Fruit fly (Drosophila melanogaster) whole organism, embryonic: ENCODE measurements around the gene Dhps.

Experiments used
- B-H2 ChIP-seq: fragments of 200-800 bp; sonication (Bioruptor generic); optimal IDR thresholded peaks from 2 replicates; lab custom pipeline; 2018; ENCODE audit warnings: missing biosample characterization, mild to moderate bottlenecking, missing genetic modification characterization
- Blimp-1 ChIP-seq: fragments of 200-800 bp; sonication (Bioruptor generic); optimal IDR thresholded peaks from 3 replicates; lab custom pipeline; 2018; ENCODE audit warnings: missing biosample characterization, missing genetic modification characterization, mild to moderate bottlenecking, moderate library complexity, missing genetic modification reagents
- CG12659 ChIP-seq: fragments of 200-800 bp; sonication (Bioruptor generic); optimal IDR thresholded peaks from 3 replicates; lab custom pipeline; 2017; ENCODE audit warnings: mild to moderate bottlenecking, missing biosample characterization, missing genetic modification reagents, missing genetic modification characterization
- CG12744 ChIP-seq: fragments of 200-800 bp; sonication (Bioruptor generic); optimal IDR thresholded peaks from 2 replicates; lab custom pipeline; 2016; ENCODE audit warnings: missing biosample characterization, missing genetic modification characterization
- CG15073 ChIP-seq: fragments of 200-800 bp; sonication (Bioruptor generic); optimal IDR thresholded peaks from 2 replicates; lab custom pipeline; 2016; ENCODE audit warnings: missing biosample characterization, missing genetic modification characterization
- CG15479 ChIP-seq: fragments of 200-800 bp; sonication (Bioruptor generic); optimal IDR thresholded peaks from 3 replicates; lab custom pipeline; 2019; ENCODE audit warnings: missing biosample characterization, mild to moderate bottlenecking, missing genetic modification characterization, moderate library complexity
- CG15514 ChIP-seq: fragments of 200-800 bp; sonication (Bioruptor generic); optimal IDR thresholded peaks from 3 replicates; lab custom pipeline; 2017; ENCODE audit warnings: missing biosample characterization, missing genetic modification characterization, mild to moderate bottlenecking, moderate library complexity, missing genetic modification reagents
- CG18619 ChIP-seq: fragments of 200-800 bp; sonication (Bioruptor generic); optimal IDR thresholded peaks from 3 replicates; lab custom pipeline; 2017; ENCODE audit warnings: missing biosample characterization, mild to moderate bottlenecking, missing genetic modification characterization
- CG2712 ChIP-seq: fragments of 200-800 bp; optimal IDR thresholded peaks from 3 replicates; lab custom pipeline; 2019; ENCODE audit warnings: missing biosample characterization, mild to moderate bottlenecking, missing genetic modification characterization, moderate library complexity
- CG3065 ChIP-seq: fragments of 200-800 bp; sonication (Bioruptor generic); optimal IDR thresholded peaks from 2 replicates; lab custom pipeline; 2016; ENCODE audit warnings: missing biosample characterization, missing genetic modification characterization
- CG31388 ChIP-seq: fragments of 200-800 bp; sonication (Bioruptor generic); optimal IDR thresholded peaks from 2 replicates; lab custom pipeline; 2016; ENCODE audit warnings: missing biosample characterization, missing genetic modification characterization
- CG3407 ChIP-seq: fragments of 200-800 bp; sonication (Bioruptor generic); optimal IDR thresholded peaks from 2 replicates; lab custom pipeline; 2018; ENCODE audit warnings: missing biosample characterization, mild to moderate bottlenecking, missing genetic modification characterization
- CG34224 ChIP-seq: fragments of 200-800 bp; sonication (Bioruptor generic); IDR thresholded peaks from 3 replicates; pipeline ENCODE4 v1.3.6; 2022; ENCODE audit warnings: missing biosample characterization, missing genetic modification characterization; ENCODE audit not compliant: partially characterized antibody
- CG43689 ChIP-seq: fragments of 200-800 bp; sonication (Bioruptor generic); IDR thresholded peaks from 2 replicates; pipeline ENCODE4 v1.3.6; 2022; ENCODE audit warnings: missing biosample characterization, missing genetic modification characterization
- CG4424 ChIP-seq: fragments of 200-800 bp; sonication (Bioruptor generic); optimal IDR thresholded peaks from 3 replicates; lab custom pipeline; 2016; ENCODE audit warnings: missing biosample characterization, missing genetic modification characterization
- CG6683 ChIP-seq: fragments of 200-800 bp; sonication (Bioruptor generic); optimal IDR thresholded peaks from 2 replicates; lab custom pipeline; 2017; ENCODE audit warnings: missing biosample characterization, mild to moderate bottlenecking, missing genetic modification characterization, missing genetic modification reagents
- CG7987 ChIP-seq: fragments of 200-800 bp; sonication (Bioruptor generic); optimal IDR thresholded peaks from 2 replicates; lab custom pipeline; 2018; ENCODE audit warnings: missing biosample characterization, mild to moderate bottlenecking, missing genetic modification characterization, moderate library complexity
- CG8944 ChIP-seq: fragments of 200-800 bp; sonication (Bioruptor generic); optimal IDR thresholded peaks from 3 replicates; lab custom pipeline; 2016; ENCODE audit warnings: missing biosample characterization, missing genetic modification characterization
- CG9609 ChIP-seq: fragments of 200-800 bp; sonication (Bioruptor generic); optimal IDR thresholded peaks from 3 replicates; lab custom pipeline; 2016; ENCODE audit warnings: missing biosample characterization, missing genetic modification characterization
- CG9932 ChIP-seq: fragments of 200-800 bp; sonication (Bioruptor generic); IDR thresholded peaks from 2 replicates; pipeline ENCODE4 v1.3.6; 2022; ENCODE audit warnings: missing biosample characterization, missing genetic modification characterization
- CkIIα-i1 ChIP-seq: fragments of 200-800 bp; sonication (Bioruptor generic); IDR thresholded peaks from 2 replicates; pipeline ENCODE4 v1.3.6; 2022; ENCODE audit warnings: missing biosample characterization, missing genetic modification characterization
- Dp ChIP-seq: fragments of 200-800 bp; sonication (Bioruptor generic); optimal IDR thresholded peaks from 2 replicates; lab custom pipeline; 2018; ENCODE audit warnings: missing biosample characterization, mild to moderate bottlenecking, missing genetic modification characterization, moderate library complexity
- Ets97D ChIP-seq: fragments of 200-800 bp; sonication (Bioruptor generic); optimal IDR thresholded peaks from 3 replicates; lab custom pipeline; 2016; ENCODE audit warnings: missing biosample characterization, missing genetic modification characterization
- HLHmδ ChIP-seq: fragments of 200-800 bp; sonication (Bioruptor generic); optimal IDR thresholded peaks from 2 replicates; lab custom pipeline; 2018; ENCODE audit warnings: missing biosample characterization, mild to moderate bottlenecking, missing genetic modification characterization, moderate library complexity
- Hr39 ChIP-seq: fragments of >200 bp; optimal IDR thresholded peaks from 2 replicates; lab custom pipeline; 2017
- Med ChIP-seq: fragments of 200-800 bp; sonication (Bioruptor generic); peaks from one replicate; lab custom pipeline; 2016; ENCODE audit warnings: missing biosample characterization, missing genetic modification characterization, mild to moderate bottlenecking, inconsistent platforms, moderate library complexity
- Neu2 ChIP-seq: fragments of 200-800 bp; sonication (Bioruptor generic); optimal IDR thresholded peaks from 3 replicates; lab custom pipeline; 2016; ENCODE audit warnings: missing biosample characterization, missing genetic modification characterization, borderline replicate concordance
- Scr ChIP-seq: fragments of 200-800 bp; sonication (Bioruptor generic); IDR thresholded peaks from 2 replicates; pipeline ENCODE4 v1.3.6; 2022; ENCODE audit warnings: missing biosample characterization, missing genetic modification characterization; ENCODE audit not compliant: partially characterized antibody
- Taf1 ChIP-seq: fragments of 200-800 bp; sonication (Bioruptor generic); IDR thresholded peaks from 2 replicates; pipeline ENCODE4 v1.3.6; 2022; ENCODE audit warnings: missing biosample characterization, missing genetic modification characterization
- YL-1 ChIP-seq: fragments of 200-800 bp; sonication (Bioruptor generic); optimal IDR thresholded peaks from 3 replicates; lab custom pipeline; 2017; ENCODE audit warnings: missing biosample characterization, mild to moderate bottlenecking, missing genetic modification characterization
- bigmax ChIP-seq: fragments of 200-800 bp; sonication (Bioruptor generic); optimal IDR thresholded peaks from 2 replicates; lab custom pipeline; 2018; ENCODE audit warnings: missing biosample characterization, mild to moderate bottlenecking, missing genetic modification characterization
- chm ChIP-seq: fragments of 200-800 bp; sonication (Bioruptor generic); IDR thresholded peaks from 2 replicates; pipeline ENCODE4 v1.3.6; 2022; ENCODE audit warnings: missing biosample characterization, missing genetic modification characterization
- crp ChIP-seq, 2 experiments: fragments of 200-800 bp; sonication (Bioruptor generic); optimal IDR thresholded peaks; 2 replicates in 1 of 2; 3 replicates in 1 of 2; lab custom pipeline; 2017; ENCODE audit warnings: missing biosample characterization in 2 of 2, missing genetic modification characterization in 2 of 2, mild to moderate bottlenecking in 1 of 2, moderate library complexity in 1 of 2
- ewg ChIP-seq: fragments of 200-800 bp; sonication (Bioruptor generic); optimal IDR thresholded peaks from 3 replicates; lab custom pipeline; 2017; ENCODE audit warnings: mild to moderate bottlenecking, missing biosample characterization, missing genetic modification reagents, missing genetic modification characterization
- fd102C ChIP-seq: fragments of 200-800 bp; sonication (Bioruptor generic); optimal IDR thresholded peaks from 2 replicates; lab custom pipeline; 2018; ENCODE audit warnings: missing biosample characterization, mild to moderate bottlenecking, missing genetic modification characterization, moderate library complexity
- ftz-f1 ChIP-seq: fragments of 200-800 bp; sonication (Bioruptor generic); optimal IDR thresholded peaks from 2 replicates; lab custom pipeline; 2016; ENCODE audit warnings: missing biosample characterization, missing genetic modification characterization
- gce ChIP-seq: fragments of 200-800 bp; sonication (Bioruptor generic); IDR thresholded peaks from 3 replicates; pipeline ENCODE4 v1.3.6; 2022; ENCODE audit warnings: missing biosample characterization, missing genetic modification characterization
- grau ChIP-seq: fragments of 200-800 bp; optimal IDR thresholded peaks from 3 replicates; lab custom pipeline; 2019; ENCODE audit warnings: missing biosample characterization, mild to moderate bottlenecking, missing genetic modification characterization, moderate library complexity
- grn ChIP-seq: fragments of 200-800 bp; sonication (Bioruptor generic); optimal IDR thresholded peaks from 3 replicates; lab custom pipeline; 2017; ENCODE audit warnings: missing biosample characterization, missing genetic modification characterization
- gro ChIP-seq: fragments of 200-800 bp; sonication (Bioruptor generic); optimal IDR thresholded peaks from 2 replicates; lab custom pipeline; 2016; ENCODE audit warnings: missing biosample characterization, missing genetic modification characterization
- ham ChIP-seq: fragments of 200-800 bp; sonication (Bioruptor generic); IDR thresholded peaks from 2 replicates; pipeline ENCODE4 v1.3.6; 2022; ENCODE audit warnings: missing biosample characterization, missing genetic modification characterization
- knrl ChIP-seq: fragments of 200-800 bp; sonication (Bioruptor generic); IDR thresholded peaks from 3 replicates; pipeline ENCODE4 v1.3.6; 2022; ENCODE audit warnings: missing biosample characterization, missing genetic modification characterization; ENCODE audit not compliant: partially characterized antibody
- nau ChIP-seq: fragments of 200-800 bp; sonication (Bioruptor generic); optimal IDR thresholded peaks from 3 replicates; lab custom pipeline; 2017; ENCODE audit warnings: missing biosample characterization, mild to moderate bottlenecking, missing genetic modification characterization, missing genetic modification reagents
- schlank ChIP-seq: fragments of 200-800 bp; sonication (Bioruptor generic); optimal IDR thresholded peaks from 2 replicates; lab custom pipeline; 2018; ENCODE audit warnings: missing biosample characterization, mild to moderate bottlenecking, missing genetic modification characterization
- slp2 ChIP-seq: fragments of 200-800 bp; sonication (Bioruptor generic); optimal IDR thresholded peaks from 2 replicates; lab custom pipeline; 2016; ENCODE audit warnings: missing biosample characterization, missing genetic modification characterization
- stwl ChIP-seq: fragments of 200-800 bp; sonication (Bioruptor generic); optimal IDR thresholded peaks from 3 replicates; lab custom pipeline; 2018; ENCODE audit warnings: missing biosample characterization, mild to moderate bottlenecking, missing genetic modification characterization, moderate library complexity
- trem ChIP-seq: fragments of 200-800 bp; optimal IDR thresholded peaks from 3 replicates; lab custom pipeline; 2019; ENCODE audit warnings: missing biosample characterization, mild to moderate bottlenecking, missing genetic modification characterization, moderate library complexity
- ttk ChIP-seq: fragments of 200-800 bp; sonication (Bioruptor generic); IDR thresholded peaks from 2 replicates; pipeline ENCODE4 v2.1.2; 2022; ENCODE audit warnings: missing biosample characterization, missing genetic modification characterization
- unc-4 ChIP-seq: fragments of 200-800 bp; sonication (Bioruptor generic); IDR thresholded peaks from 2 replicates; pipeline ENCODE4 v1.3.6; 2022; ENCODE audit warnings: missing biosample characterization, missing genetic modification characterization; ENCODE audit not compliant: partially characterized antibody
- wdn ChIP-seq: fragments of 200-800 bp; sonication (Bioruptor generic); IDR thresholded peaks from 2 replicates; pipeline ENCODE4 v1.3.6; 2022; ENCODE audit warnings: missing biosample characterization, missing genetic modification characterization

Gene Dhps

dm6 chr3L:8180464-8181137 is 17.4 kb upstream of the Dhps start, which contains the start of the genes mthl7 and Uxs (continued):
- TF ChIP-seq Scr = peak; percentile 50
- TF ChIP-seq slp2 (GFP tag; lab: Kevin White, UChicago) = no peak
- TF ChIP-seq schlank (tag; lab: Kevin White, UChicago) = no peak
- TF ChIP-seq CG7987 = no peak
- peak; percentile 16 for TF ChIP-seq Ets97D (GFP tag; lab: Kevin White, UChicago)
- peak; percentile 58 for TF ChIP-seq unc-4 (GFP tag; lab: Robert Waterston, UW)
- no peak for TF ChIP-seq HLHmδ (GFP tag; lab: Kevin White, UChicago)
- TF ChIP-seq Neu2 (GFP tag; lab: Kevin White, UChicago) = no peak
- peak; percentile 51 for TF ChIP-seq grn (GFP tag; lab: Kevin White, UChicago)
- TF ChIP-seq grau (tag; lab: Kevin White, UChicago) = peak; percentile 15
- TF ChIP-seq stwl (tag; lab: Kevin White, UChicago) = peak; percentile 4
- no peak for TF ChIP-seq CG9609 (GFP tag; lab: Kevin White, UChicago)
- TF ChIP-seq ftz-f1 (GFP tag; lab: Kevin White, UChicago) = no peak
- TF ChIP-seq CG4424 (GFP tag; lab: Kevin White, UChicago) = no peak
- TF ChIP-seq CG18619 (GFP tag; lab: Kevin White, UChicago) = no peak
- TF ChIP-seq CG15479 (GFP tag; lab: Kevin White, UChicago) = no peak
- peak; percentile 36 for TF ChIP-seq Med
- no peak for TF ChIP-seq Blimp-1 (GFP tag; lab: Kevin White, UChicago)
- peak; percentile 55 for TF ChIP-seq bigmax (GFP tag; lab: Kevin White, UChicago)
- TF ChIP-seq knrl (GFP tag; lab: Robert Waterston, UW) = peak; percentile 35; the same call in 1 of the 3 replicates
- TF ChIP-seq CG12744 (GFP tag; lab: Kevin White, UChicago) = no peak
- TF ChIP-seq CG9932 = no peak
- TF ChIP-seq CG31388 (GFP tag; lab: Kevin White, UChicago) = no peak
- TF ChIP-seq CkIIα-i1 = no peak
- no peak for TF ChIP-seq CG3407 (GFP tag; lab: Kevin White, UChicago)
- TF ChIP-seq CG15514 (GFP tag; lab: Kevin White, UChicago) = peak; percentile 45
- TF ChIP-seq B-H2 (GFP tag; lab: Kevin White, UChicago) = no peak
- no peak for TF ChIP-seq wdn
- TF ChIP-seq ttk (GFP tag; lab: Robert Waterston, UW) = no peak
- peak; percentile 45; the same call in 2 of the 3 replicates for TF ChIP-seq CG34224 (GFP tag; lab: Robert Waterston, UW)
- no peak for TF ChIP-seq nau (GFP tag; lab: Kevin White, UChicago)
- no peak for TF ChIP-seq CG15073 (GFP tag; lab: Kevin White, UChicago)
- TF ChIP-seq Hr39 (lab: Kevin White, UChicago) = no peak
- peak; percentile 1 for TF ChIP-seq CG12659
- peak in 1 of 2 experiments; percentile 56 for TF ChIP-seq crp (GFP tag; optimal IDR thresholded peaks at IDR 0.05; lab: Kevin White, UChicago)
- TF ChIP-seq gro (GFP tag; lab: Kevin White, UChicago) = no peak
- no peak for TF ChIP-seq trem (tag; lab: Kevin White, UChicago)
- TF ChIP-seq YL-1 (GFP tag; lab: Kevin White, UChicago) = peak; percentile 46
- TF ChIP-seq Taf1 = no peak
- TF ChIP-seq CG3065 (GFP tag; lab: Kevin White, UChicago) = no peak
- no peak for TF ChIP-seq CG2712 (tag; lab: Kevin White, UChicago)
- TF ChIP-seq CG8944 (GFP tag; lab: Kevin White, UChicago) = no peak
- TF ChIP-seq gce (GFP tag; lab: Robert Waterston, UW) = no peak
- no peak for TF ChIP-seq fd102C
- TF ChIP-seq ewg = no peak
- no peak for TF ChIP-seq ham (GFP tag; lab: Robert Waterston, UW)
- no peak for TF ChIP-seq chm
- no peak for TF ChIP-seq CG6683 (GFP tag; lab: Kevin White, UChicago)
- peak; percentile 90 for TF ChIP-seq Dp (GFP tag; lab: Kevin White, UChicago)
- TF ChIP-seq CG43689 (GFP tag; lab: Robert Waterston, UW) = no peak
